Worm (Caenorhabditis elegans) whole organism, L1 larva: Measurements from ENCODE around the gene F14E5.2.

ENCODE experiments used
- C04F5.9 ChIP-seq: sonication (generic microtip); optimal IDR thresholded peaks from 2 replicates; lab custom pipeline; 2016; ENCODE audit warnings: missing genetic modification characterization, missing compliant biosample characterization
- Y116A8C.19 ChIP-seq: sonication (generic microtip); optimal IDR thresholded peaks from 2 replicates; lab custom pipeline; 2016; ENCODE audit warnings: missing compliant biosample characterization, missing genetic modification characterization, borderline replicate concordance
- aly-2 ChIP-seq: fragments of 150-350 bp; optimal IDR thresholded peaks from 2 replicates; lab custom pipeline; 2014; ENCODE audit warnings: missing biosample characterization, missing genetic modification characterization
- blmp-1 ChIP-seq: fragments of 150-350 bp; optimal IDR thresholded peaks from 2 replicates; lab custom pipeline; 2014; ENCODE audit warnings: missing biosample characterization, missing genetic modification characterization
- ceh-82 ChIP-seq, 3 experiments: fragments of 150-350 bp in 1 of 3; sonication (generic microtip) in 2 of 3; optimal IDR thresholded peaks; 2 replicates each; lab custom pipeline; 2014 to 2017; ENCODE audit warnings: missing biosample characterization in 3 of 3, missing genetic modification characterization in 3 of 3
- dsc-1 ChIP-seq: sonication (generic microtip); optimal IDR thresholded peaks from 2 replicates; lab custom pipeline; 2016; ENCODE audit warnings: mild to moderate bottlenecking, missing genetic modification characterization, missing compliant biosample characterization
- efl-1 ChIP-seq, 4 experiments: fragments of 150-350 bp; optimal IDR thresholded peaks in 3 of 4; peaks in 1 of 4; 1 replicate in 1 of 4; 2 replicates in 3 of 4; lab custom pipeline; 2014; ENCODE audit warnings: missing biosample characterization in 2 of 4, missing genetic modification characterization in 2 of 4, missing genetic modification reagents in 2 of 4
- egl-27 ChIP-seq, 2 experiments: fragments of 150-350 bp in 1 of 2; sonication (generic microtip); optimal IDR thresholded peaks; 3 replicates each; lab custom pipeline; 2017 to 2018; ENCODE audit warnings: missing biosample characterization in 2 of 2, missing genetic modification characterization in 2 of 2, missing genetic modification reagents in 2 of 2
- elt-2 ChIP-seq: sonication (generic microtip); optimal IDR thresholded peaks from 2 replicates; lab custom pipeline; 2016; ENCODE audit warnings: missing genetic modification characterization, mild to moderate bottlenecking, inconsistent platforms, missing compliant biosample characterization, missing genetic modification reagents
- ets-5 ChIP-seq: fragments of 200-800 bp; sonication (Bioruptor generic); IDR thresholded peaks from 2 replicates; pipeline ENCODE4 v1.3.6; 2022; ENCODE audit warnings: missing genetic modification characterization, missing compliant biosample characterization
- fos-1 ChIP-seq: fragments of 150-350 bp; optimal IDR thresholded peaks from 2 replicates; lab custom pipeline; 2014; ENCODE audit warnings: missing biosample characterization, missing genetic modification characterization
- grh-1 ChIP-seq: fragments of 200-800 bp; sonication (Bioruptor generic); IDR thresholded peaks from 2 replicates; pipeline ENCODE4 v1.3.6; 2022; ENCODE audit warnings: missing genetic modification reagents, missing genetic modification characterization, missing compliant biosample characterization
- hlh-17 ChIP-seq: fragments of 200-800 bp; sonication (Bioruptor generic); optimal IDR thresholded peaks from 2 replicates; lab custom pipeline; 2018; ENCODE audit warnings: missing genetic modification characterization, mild to moderate bottlenecking, missing compliant biosample characterization, moderate library complexity, borderline replicate concordance
- hlh-4 ChIP-seq: sonication (generic microtip); optimal IDR thresholded peaks from 2 replicates; lab custom pipeline; 2016; ENCODE audit warnings: mild to moderate bottlenecking, missing genetic modification characterization, missing compliant biosample characterization
- hpl-2 ChIP-seq: fragments of 150-350 bp; optimal IDR thresholded peaks from 2 replicates; lab custom pipeline; 2014; ENCODE audit warnings: missing biosample characterization, missing genetic modification reagents, missing genetic modification characterization
- irx-1 ChIP-seq: sonication (generic microtip); optimal IDR thresholded peaks from 2 replicates; lab custom pipeline; 2016; ENCODE audit warnings: missing genetic modification characterization, missing compliant biosample characterization
- isw-1 ChIP-seq: fragments of 200-800 bp; sonication (Bioruptor generic); IDR thresholded peaks from 2 replicates; pipeline ENCODE4 v1.3.6; 2022; ENCODE audit warnings: missing genetic modification characterization, missing compliant biosample characterization
- jun-1 ChIP-seq: fragments of 150-350 bp; optimal IDR thresholded peaks from 2 replicates; lab custom pipeline; 2014; ENCODE audit warnings: missing biosample characterization, missing genetic modification reagents, missing genetic modification characterization
- lin-13 ChIP-seq: fragments of 150-350 bp; optimal IDR thresholded peaks from 2 replicates; lab custom pipeline; 2014; ENCODE audit warnings: missing biosample characterization, missing genetic modification reagents, missing genetic modification characterization
- lin-15B ChIP-seq: fragments of 150-350 bp; sonication (generic microtip); optimal IDR thresholded peaks from 3 replicates; lab custom pipeline; 2014; ENCODE audit warnings: missing biosample characterization, missing genetic modification characterization
- lin-35 ChIP-seq, 2 experiments: fragments of 150-350 bp; optimal IDR thresholded peaks; 2 replicates each; lab custom pipeline; 2014; ENCODE audit warnings: missing biosample characterization in 2 of 2, missing genetic modification characterization in 2 of 2, missing genetic modification reagents in 2 of 2
- lir-3 ChIP-seq: sonication (generic microtip); optimal IDR thresholded peaks from 2 replicates; lab custom pipeline; 2016; ENCODE audit warnings: mild to moderate bottlenecking, missing genetic modification characterization, moderate library complexity, missing compliant biosample characterization; ENCODE audit not compliant: poor library complexity
- lsy-2 ChIP-seq, 2 experiments: fragments of 150-350 bp; optimal IDR thresholded peaks; 2 replicates each; lab custom pipeline; 2014; ENCODE audit warnings: missing biosample characterization in 2 of 2, missing genetic modification characterization in 2 of 2
- mef-2 ChIP-seq: fragments of 150-350 bp; optimal IDR thresholded peaks from 2 replicates; lab custom pipeline; 2014; ENCODE audit warnings: missing biosample characterization, missing genetic modification characterization
- nhr-11 ChIP-seq: fragments of 150-350 bp; optimal IDR thresholded peaks from 2 replicates; lab custom pipeline; 2014; ENCODE audit warnings: missing biosample characterization, missing genetic modification characterization
- nhr-20 ChIP-seq: sonication (generic microtip); optimal IDR thresholded peaks from 2 replicates; lab custom pipeline; 2016; ENCODE audit warnings: mild to moderate bottlenecking, missing genetic modification characterization, missing compliant biosample characterization
- nhr-28 ChIP-seq: fragments of 150-350 bp; optimal IDR thresholded peaks from 2 replicates; lab custom pipeline; 2014; ENCODE audit warnings: missing biosample characterization, missing genetic modification characterization
- pag-3 ChIP-seq: sonication (generic microtip); optimal IDR thresholded peaks from 2 replicates; lab custom pipeline; 2017; ENCODE audit warnings: missing genetic modification characterization, mild to moderate bottlenecking, missing compliant biosample characterization, antibody characterized with exemption, borderline replicate concordance; ENCODE audit not compliant: insufficient read depth
- pax-3 ChIP-seq: fragments of 200-800 bp; sonication (Bioruptor generic); optimal IDR thresholded peaks from 2 replicates; lab custom pipeline; 2018; ENCODE audit warnings: mild to moderate bottlenecking, missing genetic modification characterization, moderate library complexity, missing compliant biosample characterization
- pqm-1 ChIP-seq: sonication (generic microtip); optimal IDR thresholded peaks from 3 replicates; lab custom pipeline; 2017; ENCODE audit warnings: missing biosample characterization, missing genetic modification characterization
- rnt-1 ChIP-seq: sonication (generic microtip); optimal IDR thresholded peaks from 2 replicates; lab custom pipeline; 2016; ENCODE audit warnings: mild to moderate bottlenecking, missing genetic modification characterization, moderate library complexity, missing compliant biosample characterization
- skn-1 ChIP-seq: fragments of 150-350 bp; optimal IDR thresholded peaks from 2 replicates; lab custom pipeline; 2014; ENCODE audit warnings: missing biosample characterization, missing genetic modification characterization
- snpc-4 ChIP-seq: fragments of 150-350 bp; optimal IDR thresholded peaks from 2 replicates; lab custom pipeline; 2014; ENCODE audit warnings: missing biosample characterization, missing genetic modification characterization
- snu-23 ChIP-seq: sonication (generic microtip); optimal IDR thresholded peaks from 2 replicates; lab custom pipeline; 2016; ENCODE audit warnings: missing genetic modification characterization, missing compliant biosample characterization
- sptf-1 ChIP-seq: fragments of 150-350 bp; optimal IDR thresholded peaks from 2 replicates; lab custom pipeline; 2014; ENCODE audit warnings: missing biosample characterization, missing genetic modification characterization
- sup-37 ChIP-seq: fragments of 200-800 bp; sonication (Bioruptor generic); optimal IDR thresholded peaks from 2 replicates; lab custom pipeline; 2018; ENCODE audit warnings: mild to moderate bottlenecking, missing genetic modification characterization, missing compliant biosample characterization
- swsn-7 ChIP-seq: sonication (generic microtip); optimal IDR thresholded peaks from 2 replicates; lab custom pipeline; 2016; ENCODE audit warnings: missing genetic modification characterization, missing compliant biosample characterization
- unc-30 ChIP-seq: sonication (generic microtip); optimal IDR thresholded peaks from 2 replicates; lab custom pipeline; 2017; ENCODE audit warnings: missing biosample characterization, missing genetic modification characterization
- unc-98 ChIP-seq: fragments of 200-800 bp; sonication (Bioruptor generic); IDR thresholded peaks from 2 replicates; pipeline ENCODE4 v1.3.6; 2022; ENCODE audit warnings: missing genetic modification characterization, missing compliant biosample characterization
- xbp-1 ChIP-seq: sonication (generic microtip); optimal IDR thresholded peaks from 2 replicates; lab custom pipeline; 2016; ENCODE audit warnings: missing genetic modification characterization, missing compliant biosample characterization
- zag-1 ChIP-seq: fragments of 150-350 bp; optimal IDR thresholded peaks from 2 replicates; lab custom pipeline; 2014; ENCODE audit warnings: missing biosample characterization, missing genetic modification characterization
- ztf-11 ChIP-seq, 2 experiments: sonication (generic microtip); optimal IDR thresholded peaks; 2 replicates each; lab custom pipeline; 2016 to 2017; ENCODE audit warnings: missing genetic modification characterization in 2 of 2, missing biosample characterization in 1 of 2, missing compliant biosample characterization in 1 of 2
- ztf-4 ChIP-seq: fragments of 150-350 bp; optimal IDR thresholded peaks from 2 replicates; lab custom pipeline; 2014; ENCODE audit warnings: missing biosample characterization, missing genetic modification characterization

F14E5.2 gene

ce11 chrII:8449660-8450118 lies 21.0 kb upstream of the F14E5.2 start, which contains the start of gene F22B5.4:
Gene F22B5.4 (plus strand): TSS chrII:8449710.
- TF ChIP-seq grh-1 (GFP tag; lab: Robert Waterston, UW) (no peak), pax-3 (tag; lab: Kevin White, UChicago) (no peak), unc-30 (tag; lab: Kevin White, UChicago) (no peak), xbp-1 (tag; lab: Kevin White, UChicago) (no peak), pag-3 (tag; lab: Kevin White, UChicago) (no peak), C04F5.9 (tag; lab: Kevin White, UChicago) (no peak), sptf-1 (tag; lab: Kevin White, UChicago) (no peak), lin-35 (GFP tag; optimal IDR thresholded peaks at IDR 0.05; lab: Kevin White, UChicago) (peak in 1 of 2 experiments; percentile 26), elt-2 (tag; lab: Kevin White, UChicago) (peak; percentile 11), nhr-20 (tag; lab: Kevin White, UChicago) (peak; percentile 43), ztf-11 (tag; optimal IDR thresholded peaks at IDR 0.05; lab: Kevin White, UChicago) (no peak)

ce11 chrII:8446731-8447130 lies 18.1 kb upstream of the F14E5.2 start, which contains the start of gene cut-3:
Gene cut-3 (minus strand): TSS chrII:8446831.
- no peak for TF ChIP-seq unc-98 (GFP tag; lab: Robert Waterston, UW)
- no peak for TF ChIP-seq sup-37 (GFP tag; lab: Kevin White, UChicago)
- TF ChIP-seq zag-1 (tag; lab: Kevin White, UChicago), result no peak
- no peak for TF ChIP-seq lir-3 (tag; lab: Kevin White, UChicago)
- no peak for TF ChIP-seq hlh-4 (tag; lab: Kevin White, UChicago)
- no peak for TF ChIP-seq Y116A8C.19
- TF ChIP-seq jun-1, result no peak
- TF ChIP-seq ets-5 (GFP tag; lab: Robert Waterston, UW), result no peak
- no peak for TF ChIP-seq hlh-17
- no peak for TF ChIP-seq pqm-1 (tag; lab: Kevin White, UChicago)
- no peak for TF ChIP-seq mef-2 (tag; lab: Kevin White, UChicago)
- TF ChIP-seq hpl-2 (GFP tag; lab: Kevin White, UChicago), result no peak
- TF ChIP-seq lin-13 (GFP tag; lab: Kevin White, UChicago), result no peak
- no peak for TF ChIP-seq snu-23 (GFP tag; lab: Kevin White, UChicago)

- TF ChIP-seq xbp-1 (tag; lab: Kevin White, UChicago) (no peak), lin-13 (GFP tag; lab: Kevin White, UChicago) (no peak), isw-1 (GFP tag; lab: Robert Waterston, UW) (no peak), ztf-4 (tag; lab: Kevin White, UChicago) (no peak), swsn-7 (tag; lab: Kevin White, UChicago) (no peak), fos-1 (tag; lab: Kevin White, UChicago) (no peak), egl-27 (tag; optimal IDR thresholded peaks at IDR 0.05; lab: Kevin White, UChicago) (no peak)
These were observed 15.3 kb upstream of the F14E5.2 start, which contains the start of gene evl-20 for ce11 chrII:8444007-8444406. Gene evl-20 (plus strand): TSS chrII:8444307.

- no peak for TF ChIP-seq dsc-1 (tag; lab: Kevin White, UChicago)
- no peak for TF ChIP-seq jun-1
- no peak for TF ChIP-seq efl-1 (optimal IDR thresholded peaks at IDR 0.05; lab: Kevin White, UChicago)
- TF ChIP-seq efl-1 (GFP tag; optimal IDR thresholded peaks at IDR 0.05 in 1 of 2; lab: Kevin White, UChicago), result peak in 1 of 2 experiments; percentile 88
- no peak for TF ChIP-seq snu-23 (GFP tag; lab: Kevin White, UChicago)
These were observed 14.1 kb upstream of the F14E5.2 start, which contains the start of gene eif-3.G for ce11 chrII:8442717-8443223. Gene eif-3.G (plus strand): TSS chrII:8442767.

- TF ChIP-seq snpc-4 (peak; percentile 24), skn-1 (tag; lab: Kevin White, UChicago) (peak; percentile 9), lsy-2 (tag; optimal IDR thresholded peaks at IDR 0.05; lab: Kevin White, UChicago) (peak; percentile 85 to 95), lin-15B (tag; lab: Kevin White, UChicago) (peak; percentile 0), nhr-20 (tag; lab: Kevin White, UChicago) (peak; percentile 60), nhr-11 (tag; lab: Kevin White, UChicago) (no peak), nhr-28 (tag; lab: Kevin White, UChicago) (no peak), rnt-1 (peak; percentile 30), aly-2 (tag; lab: Kevin White, UChicago) (no peak), irx-1 (tag; lab: Kevin White, UChicago) (peak; percentile 15), lin-35 (GFP tag; optimal IDR thresholded peaks at IDR 0.05; lab: Kevin White, UChicago) (peak; percentile 45 to 67), pqm-1 (tag; lab: Kevin White, UChicago) (no peak), blmp-1 (tag; lab: Kevin White, UChicago) (peak; percentile 63), ceh-82 (tag; optimal IDR thresholded peaks at IDR 0.05; lab: Kevin White, UChicago) (peak; percentile 14 to 56 (median 37)), snu-23 (GFP tag; lab: Kevin White, UChicago) (peak; percentile 54)
These were observed 13.5 kb upstream of the F14E5.2 start for ce11 chrII:8442176-8442575.
